Fruit fly (Drosophila melanogaster) whole organism, embryonic: ENCODE data around the gene Usp1.

Source experiments
- CG13123 ChIP-seq: fragments of 200-800 bp; sonication (Bioruptor generic); optimal IDR thresholded peaks from 2 replicates; lab custom pipeline; 2016; ENCODE audit warnings: missing biosample characterization, missing genetic modification characterization
- CG6765 ChIP-seq: fragments of 200-800 bp; sonication (Bioruptor generic); optimal IDR thresholded peaks from 3 replicates; lab custom pipeline; 2017; ENCODE audit warnings: missing biosample characterization, mild to moderate bottlenecking, missing genetic modification characterization
- CG7271 ChIP-seq: fragments of 200-800 bp; sonication (Bioruptor generic); optimal IDR thresholded peaks from 2 replicates; lab custom pipeline; 2018; ENCODE audit warnings: missing biosample characterization, mild to moderate bottlenecking, missing genetic modification characterization, moderate library complexity
- Dbx ChIP-seq: fragments of 200-800 bp; sonication (Bioruptor generic); IDR thresholded peaks from 3 replicates; pipeline ENCODE4 v1.3.6; 2022; ENCODE audit warnings: missing biosample characterization, missing genetic modification characterization
- Drgx ChIP-seq: fragments of 200-800 bp; sonication (Bioruptor generic); IDR thresholded peaks from 2 replicates; pipeline ENCODE4 v1.3.6; 2022; ENCODE audit warnings: missing biosample characterization, missing genetic modification characterization
- Stat92E ChIP-seq, 3 experiments: fragments of >200 bp in 2 of 3; fragments of 200-800 bp in 1 of 3; sonication (Bioruptor generic) in 1 of 3; optimal IDR thresholded peaks; 2 replicates each; lab custom pipeline; 2017 to 2019; ENCODE audit warnings: missing biosample characterization in 3 of 3, missing genetic modification characterization in 3 of 3, mild to moderate bottlenecking in 1 of 3, moderate library complexity in 1 of 3
- cad ChIP-seq: fragments of >200 bp; optimal IDR thresholded peaks from 2 replicates; lab custom pipeline; 2017; ENCODE audit warnings: missing biosample characterization, missing genetic modification characterization
- dimm ChIP-seq: fragments of 200-800 bp; sonication (Bioruptor generic); IDR thresholded peaks from 2 replicates; pipeline ENCODE4 v1.3.6; 2022; ENCODE audit warnings: missing biosample characterization, missing genetic modification characterization
- en ChIP-seq: fragments of 200-800 bp; sonication (Bioruptor generic); optimal IDR thresholded peaks from 2 replicates; lab custom pipeline; 2016; ENCODE audit warnings: missing biosample characterization, missing genetic modification characterization
- esg ChIP-seq: fragments of 200-800 bp; sonication (Bioruptor generic); conservative IDR thresholded peaks from 2 replicates; pipeline ENCODE4 v1.3.6; 2022; ENCODE audit warnings: missing biosample characterization, missing genetic modification characterization
- grau ChIP-seq: fragments of 200-800 bp; optimal IDR thresholded peaks from 3 replicates; lab custom pipeline; 2019; ENCODE audit warnings: missing biosample characterization, mild to moderate bottlenecking, missing genetic modification characterization, moderate library complexity
- gro ChIP-seq: fragments of 200-800 bp; sonication (Bioruptor generic); optimal IDR thresholded peaks from 2 replicates; lab custom pipeline; 2016; ENCODE audit warnings: missing biosample characterization, missing genetic modification characterization
- run ChIP-seq: fragments of 200-800 bp; sonication (Bioruptor generic); optimal IDR thresholded peaks from 3 replicates; lab custom pipeline; 2018; ENCODE audit warnings: missing biosample characterization, mild to moderate bottlenecking, missing genetic modification characterization
- slbo ChIP-seq: fragments of 200-800 bp; sonication (Bioruptor generic); IDR thresholded peaks from 2 replicates; pipeline ENCODE4 v1.3.6; 2022; ENCODE audit warnings: missing biosample characterization, missing genetic modification characterization

DNA sequence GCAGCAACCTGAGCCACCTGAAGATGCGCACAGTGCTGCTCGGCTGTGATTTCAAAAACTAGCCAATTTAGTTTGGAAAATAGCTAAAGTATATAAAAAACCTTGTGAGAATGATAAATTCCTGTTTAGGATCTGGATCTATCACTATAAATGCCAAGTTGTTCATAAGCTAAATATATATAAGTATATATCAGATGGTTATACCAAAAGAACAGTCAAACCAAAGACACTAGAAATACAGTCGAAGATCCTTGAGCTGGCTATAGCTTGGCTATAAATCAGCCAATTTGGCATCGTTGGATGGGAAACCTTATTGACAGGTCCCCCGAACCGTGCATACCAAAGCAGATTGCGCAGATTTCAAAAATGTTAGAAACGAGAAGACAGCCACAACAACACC lies 34.3 kb downstream of the Usp1 start:
- TF ChIP-seq slbo (GFP tag; lab: Robert Waterston, UW) (no peak), grau (tag; lab: Kevin White, UChicago) (no peak), cad (GFP tag; lab: Kevin White, UChicago) (no peak), Dbx (GFP tag; lab: Robert Waterston, UW) (no peak), gro (GFP tag; lab: Kevin White, UChicago) (no peak), Stat92E (GFP tag; optimal IDR thresholded peaks at IDR 0.05; lab: Kevin White, UChicago) (peak in 1 of 3 experiments; percentile 73), dimm (GFP tag; lab: Robert Waterston, UW) (no peak), CG13123 (no peak), esg (GFP tag; lab: Robert Waterston, UW) (no peak), Drgx (GFP tag; lab: Robert Waterston, UW) (no peak), en (no peak), CG7271 (tag; lab: Kevin White, UChicago) (no peak), CG6765 (GFP tag; lab: Kevin White, UChicago) (no peak), run (no peak)
